Worm (Caenorhabditis elegans) whole organism, L4 larva: Measurements from ENCODE around the gene F07G6.2.
A peak's percentile ranks its signal among the peaks of the same experiment; 100 is the strongest.
"Not testable (repeated sequence)": the region's sequence is repeated elsewhere in the genome, so short reads cannot be mapped to it uniquely, and the experiment has no call there.

Source experiments
- F37D6.2 ChIP-seq: sonication (generic microtip); optimal IDR thresholded peaks from 2 replicates; lab custom pipeline; 2016; ENCODE audit warnings: mild to moderate bottlenecking, missing genetic modification characterization, missing compliant biosample characterization
- T20F7.1 ChIP-seq: fragments of 200-800 bp; sonication (Bioruptor generic); optimal IDR thresholded peaks from 2 replicates; lab custom pipeline; 2018; ENCODE audit warnings: mild to moderate bottlenecking, missing genetic modification characterization, missing compliant biosample characterization
- Y48G9A.11 ChIP-seq: fragments of 200-800 bp; sonication (Bioruptor generic); IDR thresholded peaks from 2 replicates; pipeline ENCODE4 v1.3.6; 2022; ENCODE audit warnings: missing genetic modification reagents, missing genetic modification characterization, missing compliant biosample characterization
- Y5F2A.4 ChIP-seq: fragments of 200-800 bp; sonication (Bioruptor generic); optimal IDR thresholded peaks from 2 replicates; lab custom pipeline; 2018; ENCODE audit warnings: mild to moderate bottlenecking, missing genetic modification characterization, missing compliant biosample characterization
- Y75B8A.6 ChIP-seq: fragments of 200-800 bp; sonication (Bioruptor generic); IDR thresholded peaks from 2 replicates; pipeline ENCODE4 v1.3.6; 2022; ENCODE audit warnings: missing genetic modification reagents, missing genetic modification characterization, missing compliant biosample characterization
- ZK546.5 ChIP-seq, 2 experiments: sonication (generic microtip); optimal IDR thresholded peaks; 2 replicates each; lab custom pipeline; 2017; ENCODE audit warnings: missing biosample characterization in 2 of 2, missing genetic modification characterization in 2 of 2
- aha-1 ChIP-seq: fragments of 150-350 bp; peaks from one replicate; lab custom pipeline; 2014; ENCODE audit warnings: missing biosample characterization, missing genetic modification characterization
- daf-16 ChIP-seq, 3 experiments: sonication (generic microtip); optimal IDR thresholded peaks; 2 replicates each; lab custom pipeline; 2016 to 2017; ENCODE audit warnings: missing genetic modification characterization in 3 of 3, missing genetic modification reagents in 3 of 3, mild to moderate bottlenecking in 2 of 3, missing compliant biosample characterization in 2 of 3, missing biosample characterization in 1 of 3, moderate library complexity in 1 of 3
- duxl-1 ChIP-seq: sonication (generic microtip); optimal IDR thresholded peaks from 2 replicates; lab custom pipeline; 2016; ENCODE audit warnings: mild to moderate bottlenecking, missing genetic modification characterization, moderate library complexity, missing compliant biosample characterization; ENCODE audit not compliant: poor library complexity
- egl-27 ChIP-seq: sonication (generic microtip); optimal IDR thresholded peaks from 3 replicates; lab custom pipeline; 2017; ENCODE audit warnings: missing biosample characterization, missing genetic modification reagents, missing genetic modification characterization
- gei-8 ChIP-seq: fragments of 200-800 bp; sonication (Bioruptor generic); optimal IDR thresholded peaks from 2 replicates; lab custom pipeline; 2018; ENCODE audit warnings: mild to moderate bottlenecking, missing genetic modification characterization, missing compliant biosample characterization
- hlh-30 ChIP-seq: sonication (generic microtip); optimal IDR thresholded peaks from 2 replicates; lab custom pipeline; 2017; ENCODE audit warnings: antibody characterized with exemption, mild to moderate bottlenecking, missing genetic modification characterization, missing compliant biosample characterization; ENCODE audit not compliant: insufficient read depth
- lin-13 ChIP-seq: fragments of 150-350 bp; optimal IDR thresholded peaks from 2 replicates; lab custom pipeline; 2014; ENCODE audit warnings: missing biosample characterization, missing genetic modification reagents, missing genetic modification characterization
- lin-38 ChIP-seq: fragments of 200-800 bp; sonication (Bioruptor generic); IDR thresholded peaks from 2 replicates; pipeline ENCODE4 v1.3.6; 2022; ENCODE audit warnings: missing genetic modification reagents, missing genetic modification characterization, missing compliant biosample characterization
- mdt-29 ChIP-seq: fragments of 200-800 bp; sonication (Bioruptor generic); IDR thresholded peaks from 2 replicates; pipeline ENCODE4 v1.3.6; 2022; ENCODE audit warnings: missing genetic modification reagents, missing genetic modification characterization, missing compliant biosample characterization
- mxl-3 ChIP-seq: fragments of 200-800 bp; sonication (Bioruptor generic); optimal IDR thresholded peaks from 2 replicates; lab custom pipeline; 2018; ENCODE audit warnings: mild to moderate bottlenecking, missing genetic modification characterization, missing compliant biosample characterization
- saeg-2 ChIP-seq: fragments of 200-800 bp; sonication (Bioruptor generic); IDR thresholded peaks from 2 replicates; pipeline ENCODE4 v1.3.6; 2022; ENCODE audit warnings: missing genetic modification reagents, missing genetic modification characterization, missing compliant biosample characterization
- skn-1 ChIP-seq: fragments of 150-350 bp; optimal IDR thresholded peaks from 2 replicates; lab custom pipeline; 2014; ENCODE audit warnings: missing biosample characterization, missing genetic modification characterization
- spr-3 ChIP-seq: fragments of 200-800 bp; sonication (Bioruptor generic); optimal IDR thresholded peaks from 2 replicates; lab custom pipeline; 2018; ENCODE audit warnings: mild to moderate bottlenecking, missing genetic modification characterization, missing compliant biosample characterization
- unc-62 ChIP-seq, 3 experiments: fragments of 150-350 bp in 1 of 3; sonication (generic microtip); optimal IDR thresholded peaks in 2 of 3; peaks in 1 of 3; 1 replicate in 1 of 3; 2 replicates in 2 of 3; lab custom pipeline; 2014 to 2017; ENCODE audit warnings: missing biosample characterization in 3 of 3, missing genetic modification characterization in 3 of 3, missing genetic modification reagents in 3 of 3, missing genotype in 1 of 3
- zag-1 ChIP-seq: fragments of 150-350 bp; optimal IDR thresholded peaks from 2 replicates; lab custom pipeline; 2014; ENCODE audit warnings: missing biosample characterization, missing genetic modification characterization

Gene F07G6.2

DNA sequence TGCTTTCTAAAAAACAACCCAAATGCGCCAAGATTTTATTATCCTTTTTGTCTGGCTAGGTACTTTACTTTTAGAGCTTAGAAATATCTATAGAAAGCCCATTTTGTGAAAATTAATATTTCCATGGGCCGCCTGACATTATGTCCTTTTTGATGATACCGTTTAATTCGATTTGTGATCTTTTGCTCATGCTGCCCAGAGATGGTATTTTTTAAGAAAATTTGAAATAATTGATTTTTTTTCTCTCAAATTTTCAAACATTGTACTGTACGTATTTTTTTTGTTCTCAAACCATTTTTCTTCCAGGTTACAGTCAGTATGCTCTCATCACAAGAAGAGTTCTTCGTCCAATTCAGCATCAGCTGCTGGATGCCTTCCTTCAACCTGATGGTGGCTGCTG lies 15.4 kb downstream of the F07G6.2 start, which contains the start of gene Y75D11A.2:
Gene Y75D11A.2, plus strand, starts transcription at position 301 of the 400 bp plus-strand sequence.
- TF ChIP-seq T20F7.1 (GFP tag; lab: Kevin White, UChicago); spr-3; ZK546.5 (tag; optimal IDR thresholded peaks at IDR 0.05; lab: Kevin White, UChicago): not testable (repeated sequence)

DNA sequence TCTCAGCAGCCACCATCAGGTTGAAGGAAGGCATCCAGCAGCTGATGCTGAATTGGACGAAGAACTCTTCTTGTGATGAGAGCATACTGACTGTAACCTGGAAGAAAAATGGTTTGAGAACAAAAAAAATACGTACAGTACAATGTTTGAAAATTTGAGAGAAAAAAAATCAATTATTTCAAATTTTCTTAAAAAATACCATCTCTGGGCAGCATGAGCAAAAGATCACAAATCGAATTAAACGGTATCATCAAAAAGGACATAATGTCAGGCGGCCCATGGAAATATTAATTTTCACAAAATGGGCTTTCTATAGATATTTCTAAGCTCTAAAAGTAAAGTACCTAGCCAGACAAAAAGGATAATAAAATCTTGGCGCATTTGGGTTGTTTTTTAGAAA lies 19.0 kb downstream of the F07G6.2 start, which contains the start of gene Y75D11A.3:
Gene Y75D11A.3, minus strand, starts transcription at position 101 of the 400 bp plus-strand sequence.
- not testable (repeated sequence) for TF ChIP-seq duxl-1 (tag; lab: Kevin White, UChicago); gei-8 (GFP tag; lab: Kevin White, UChicago); daf-16 (GFP tag; optimal IDR thresholded peaks at IDR 0.05; lab: Kevin White, UChicago); daf-16 (tag; optimal IDR thresholded peaks at IDR 0.05; lab: Kevin White, UChicago)
- TF ChIP-seq, all 104 proteins: peak for 0; not testable (repeated sequence) for 104

DNA sequence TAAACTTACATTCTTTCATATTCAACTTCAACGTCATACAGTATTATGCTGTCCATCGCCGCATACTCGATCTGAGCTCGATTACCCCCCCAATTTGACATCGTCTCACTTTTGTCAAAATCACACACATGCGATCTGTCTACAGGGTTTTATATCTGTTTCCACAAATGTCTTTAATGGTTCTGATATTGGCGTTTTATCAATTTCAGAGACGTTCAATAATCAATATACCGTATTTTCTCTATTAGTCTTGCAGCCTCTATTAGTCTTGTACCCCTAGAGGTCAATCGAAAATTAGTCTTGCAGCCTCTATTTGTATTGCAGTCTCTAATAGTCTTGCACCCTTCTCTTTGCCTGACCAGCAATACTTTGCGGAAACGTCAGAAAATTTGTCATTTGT lies 21.3 kb downstream of the F07G6.2 start, which contains the start of gene Y75D11A.6:
Gene Y75D11A.6, minus strand, starts transcription at position 101 of the 400 bp plus-strand sequence.
- TF ChIP-seq lin-38; F37D6.2 (tag; lab: Kevin White, UChicago); Y75B8A.6 (GFP tag; lab: Robert Waterston, UW): not testable (repeated sequence)

DNA sequence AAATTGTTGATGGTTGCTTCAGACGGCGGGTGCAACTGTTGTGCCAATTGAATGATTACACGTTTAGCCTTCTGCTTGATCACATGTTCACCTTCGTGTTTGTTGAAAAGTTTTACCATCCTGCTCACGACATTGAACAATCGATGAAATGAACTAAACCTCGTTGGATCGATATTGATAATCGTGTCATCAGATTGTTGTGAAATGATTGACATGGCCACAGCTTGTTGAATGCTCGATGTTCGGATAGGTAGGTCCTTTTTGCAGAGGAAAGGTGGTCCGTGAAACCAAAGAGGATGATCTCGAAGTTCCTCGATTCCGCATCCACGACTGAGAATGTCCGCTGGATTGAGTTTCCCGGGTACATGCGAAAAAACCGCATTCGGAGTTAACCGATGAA lies 42.5 kb downstream of the F07G6.2 start:
- TF ChIP-seq aha-1 (tag; lab: Kevin White, UChicago) (peak; percentile 34), unc-62 (GFP tag; optimal IDR thresholded peaks at IDR 0.05 in 1 of 2; lab: Kevin White, UChicago) (peak in 1 of 2 experiments; percentile 97), unc-62 (tag; optimal IDR thresholded peaks at IDR 0.05; lab: Kevin White, UChicago) (no peak), spr-3 (no peak)

DNA sequence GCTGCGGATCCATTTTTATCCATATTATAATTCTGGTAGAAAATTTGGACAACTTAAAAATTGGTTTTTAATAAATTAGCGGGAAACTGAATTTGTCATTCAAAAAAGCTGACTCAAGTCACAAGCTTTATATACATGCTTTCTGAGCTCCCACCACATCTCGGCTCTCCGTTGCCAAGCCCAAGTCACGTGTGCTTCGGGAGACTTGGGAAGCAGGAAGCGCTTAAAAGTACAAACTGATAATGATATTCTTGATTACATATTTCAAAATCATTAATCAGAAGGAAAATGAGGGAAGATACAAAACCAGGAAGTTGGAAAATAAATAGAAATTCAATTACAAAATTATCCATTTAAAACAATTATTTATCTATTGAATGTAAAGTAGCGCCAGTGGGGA lies 50.8 kb downstream of the F07G6.2 start, which contains the start of gene elc-2:
Gene elc-2, minus strand, starts transcription at position 101 of the 400 bp plus-strand sequence.
- TF ChIP-seq saeg-2 (no peak), lin-13 (no peak), egl-27 (no peak), skn-1 (tag; lab: Kevin White, UChicago) (no peak), spr-3 (no peak), Y5F2A.4 (no peak), mdt-29 (GFP tag; lab: Robert Waterston, UW) (no peak), mxl-3 (GFP tag; lab: Kevin White, UChicago) (no peak), Y48G9A.11 (GFP tag; lab: Robert Waterston, UW) (no peak), hlh-30 (tag; lab: Kevin White, UChicago) (no peak), zag-1 (tag; lab: Kevin White, UChicago) (no peak), lin-38 (no peak)
